Fruit fly (Drosophila melanogaster): ENCODE measurements around the gene dpr17.

Gene dpr17

DNA sequence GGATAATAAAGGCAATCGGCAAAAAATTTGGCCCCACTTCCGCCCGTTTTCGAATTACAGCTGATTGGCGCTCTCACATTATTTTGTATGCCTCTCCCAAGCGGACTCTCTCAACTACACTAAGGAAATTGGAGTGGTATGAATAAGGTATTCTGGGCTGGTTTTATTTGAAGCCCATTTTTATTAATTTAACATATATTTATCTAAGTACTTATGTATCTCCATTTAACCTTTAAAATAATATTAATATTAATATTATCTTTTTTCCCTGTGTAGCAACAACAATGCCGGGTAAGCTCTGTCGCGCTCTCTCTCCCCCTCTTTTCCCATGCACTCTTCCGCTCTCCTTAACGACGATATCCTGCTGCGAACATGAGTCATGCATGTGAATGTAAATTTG is 15.7 kb upstream of the dpr17 start (continued):
- TF ChIP-seq CG42726 (GFP tag; IDR thresholded peaks at IDR 0.05; ENCODE audit: partially characterized antibody) (no peak), ttk (GFP tag; IDR thresholded peaks at IDR 0.05) (peak; percentile 70), Jarid2 (GFP tag; optimal IDR thresholded peaks at IDR 0.05) (peak; percentile 31), CG3065 (GFP tag; optimal IDR thresholded peaks at IDR 0.05) (peak; percentile 7), sisA (GFP tag; IDR thresholded peaks at IDR 0.05) (peak; percentile 74), sc (optimal IDR thresholded peaks at IDR 0.05) (no peak), sc (GFP tag; optimal IDR thresholded peaks at IDR 0.05) (peak; percentile 9), CG6791 (GFP tag; IDR thresholded peaks at IDR 0.05; ENCODE audit: partially characterized antibody) (no peak), amos (GFP tag; IDR thresholded peaks at IDR 0.05; ENCODE audit: partially characterized antibody) (no peak), CG16863 (GFP tag; optimal IDR thresholded peaks at IDR 0.05) (no peak), oc (tag; optimal IDR thresholded peaks at IDR 0.05) (no peak), CG18764 (GFP tag; optimal IDR thresholded peaks at IDR 0.05) (peak; percentile 17), CG4282 (GFP tag; optimal IDR thresholded peaks at IDR 0.05) (no peak), CG6175 (GFP tag; IDR thresholded peaks at IDR 0.05) (peak; percentile 65; the same call in 2 of the 3 replicates), zfh2 (GFP tag; optimal IDR thresholded peaks at IDR 0.05) (no peak), CG10147 (GFP tag; optimal IDR thresholded peaks at IDR 0.05) (peak; percentile 79), Chrac-16 (GFP tag; optimal IDR thresholded peaks at IDR 0.05) (peak; percentile 20), ems (GFP tag; optimal IDR thresholded peaks at IDR 0.05) (no peak), CG10979 (tag; optimal IDR thresholded peaks at IDR 0.05) (no peak), pzg (GFP tag; optimal IDR thresholded peaks at IDR 0.05) (no peak), Bgb (GFP tag; IDR thresholded peaks at IDR 0.05; ENCODE audit: partially characterized antibody) (no peak), cas (GFP tag; IDR thresholded peaks at IDR 0.05) (0 out of 2 replicates have a peak, but pooled peaks have one; percentile 33), sima (GFP tag; optimal IDR thresholded peaks at IDR 0.05) (no peak), klu (GFP tag; IDR thresholded peaks at IDR 0.05) (peak; percentile 49; the same call in 1 of the 2 replicates), sob (GFP tag; IDR thresholded peaks at IDR 0.05) (peak; percentile 84), CG10543 (GFP tag; optimal IDR thresholded peaks at IDR 0.05) (no peak), psq (GFP tag; optimal IDR thresholded peaks at IDR 0.05) (peak; percentile 41), trem (tag; optimal IDR thresholded peaks at IDR 0.05) (no peak), ab (GFP tag; optimal IDR thresholded peaks at IDR 0.05) (no peak), D19B (GFP tag; optimal IDR thresholded peaks at IDR 0.05) (peak; percentile 40), Hr3 (GFP tag; optimal IDR thresholded peaks at IDR 0.05) (peak; percentile 62), CG9609 (GFP tag; optimal IDR thresholded peaks at IDR 0.05) (no peak), Eip74EF (GFP tag; optimal IDR thresholded peaks at IDR 0.05) (no peak), CG2129 (GFP tag; IDR thresholded peaks at IDR 0.05; ENCODE audit: partially characterized antibody) (no peak), CG14441 (GFP tag; IDR thresholded peaks at IDR 0.05) (peak; percentile 85), CG9215 (GFP tag; IDR thresholded peaks at IDR 0.05) (peak; percentile 75), en (GFP tag; optimal IDR thresholded peaks at IDR 0.05) (no peak), CG1603 (tag; optimal IDR thresholded peaks at IDR 0.05) (no peak), vnd (GFP tag; IDR thresholded peaks at IDR 0.05; ENCODE audit: partially characterized antibody) (no peak), wor (GFP tag; IDR thresholded peaks at IDR 0.05) (peak; percentile 62), CG12942 (GFP tag; optimal IDR thresholded peaks at IDR 0.05) (peak; percentile 60), lbe (GFP tag; optimal IDR thresholded peaks at IDR 0.05) (no peak), Bdp1 (GFP tag; optimal IDR thresholded peaks at IDR 0.05) (no peak), exex (tag; optimal IDR thresholded peaks at IDR 0.05) (no peak), Asciz (GFP tag; optimal IDR thresholded peaks at IDR 0.05) (peak; percentile 56), hth (optimal IDR thresholded peaks at IDR 0.05) (no peak), CG6854 (GFP tag; optimal IDR thresholded peaks at IDR 0.05) (peak; percentile 56), MESR4 (GFP tag; optimal IDR thresholded peaks at IDR 0.05) (no peak), CG10274 (GFP tag; optimal IDR thresholded peaks at IDR 0.05) (peak; percentile 37), CG15601 (tag; optimal IDR thresholded peaks at IDR 0.05) (no peak), trh (GFP tag; optimal IDR thresholded peaks at IDR 0.05) (no peak)

Data from whole organism, embryonic.